Fruit fly (Drosophila melanogaster) whole organism, pupa: ENCODE measurements around the gene CG15014.

Source experiments
- CG10348 ChIP-seq: fragments of 200-800 bp; sonication (Bioruptor generic); IDR thresholded peaks from 2 replicates; pipeline ENCODE4 v1.3.6; 2022; ENCODE audit warnings: missing biosample characterization, missing genetic modification characterization
- CG12605 ChIP-seq: fragments of 200-800 bp; sonication (Bioruptor generic); IDR thresholded peaks from 2 replicates; pipeline ENCODE4 v1.3.6; 2022; ENCODE audit warnings: missing biosample characterization, missing genetic modification characterization
- CG13204 ChIP-seq: fragments of 200-800 bp; sonication (Bioruptor generic); optimal IDR thresholded peaks from 2 replicates; lab custom pipeline; 2018; ENCODE audit warnings: missing biosample characterization, mild to moderate bottlenecking, missing genetic modification characterization, moderate library complexity
- CG15710 ChIP-seq: fragments of 200-800 bp; sonication (Bioruptor generic); optimal IDR thresholded peaks from 2 replicates; lab custom pipeline; 2018; ENCODE audit warnings: missing biosample characterization, mild to moderate bottlenecking, missing genetic modification characterization, moderate library complexity
- CG17806 ChIP-seq: fragments of 200-800 bp; sonication (Bioruptor generic); optimal IDR thresholded peaks from 2 replicates; lab custom pipeline; 2018; ENCODE audit warnings: missing biosample characterization, mild to moderate bottlenecking, missing genetic modification characterization, moderate library complexity
- CG32121 ChIP-seq: fragments of 200-800 bp; sonication (Bioruptor generic); IDR thresholded peaks from 2 replicates; pipeline ENCODE4 v1.3.6; 2022; ENCODE audit warnings: missing biosample characterization, missing genetic modification characterization
- CG8301 ChIP-seq: fragments of 200-800 bp; sonication (Bioruptor generic); optimal IDR thresholded peaks from 2 replicates; lab custom pipeline; 2018; ENCODE audit warnings: missing biosample characterization, mild to moderate bottlenecking, missing genetic modification characterization
- CG9948 ChIP-seq: fragments of 200-800 bp; sonication (Bioruptor generic); optimal IDR thresholded peaks from 2 replicates; lab custom pipeline; 2018; ENCODE audit warnings: missing biosample characterization, mild to moderate bottlenecking, missing genetic modification characterization, moderate library complexity
- EcR ChIP-seq: fragments of 200-800 bp; sonication (Bioruptor generic); optimal IDR thresholded peaks from 3 replicates; lab custom pipeline; 2019; ENCODE audit warnings: missing biosample characterization, missing genetic modification characterization, mild to moderate bottlenecking, moderate library complexity, missing genetic modification reagents
- Snoo ChIP-seq: fragments of 200-800 bp; sonication (Bioruptor generic); optimal IDR thresholded peaks from 3 replicates; lab custom pipeline; 2017; ENCODE audit warnings: missing biosample characterization, mild to moderate bottlenecking, missing genetic modification characterization, inconsistent platforms
- fd96Ca ChIP-seq: fragments of 200-800 bp; sonication (Bioruptor generic); IDR thresholded peaks from 3 replicates; pipeline ENCODE4 v1.3.6; 2022; ENCODE audit warnings: missing biosample characterization, missing genetic modification characterization
- gl ChIP-seq: fragments of 200-800 bp; sonication (Bioruptor generic); optimal IDR thresholded peaks from 2 replicates; lab custom pipeline; 2018; ENCODE audit warnings: missing biosample characterization, mild to moderate bottlenecking, missing genetic modification characterization
- rn ChIP-seq: fragments of 200-800 bp; sonication (Bioruptor generic); IDR thresholded peaks from 2 replicates; pipeline ENCODE4 v1.3.6; 2022; ENCODE audit warnings: missing biosample characterization, missing genetic modification characterization

- TF ChIP-seq CG32121: no peak
- no peak for TF ChIP-seq CG13204 (GFP tag; lab: Kevin White, UChicago)
- TF ChIP-seq gl (tag; lab: Kevin White, UChicago): no peak
- no peak for TF ChIP-seq CG9948
- no peak for TF ChIP-seq fd96Ca (GFP tag; lab: Robert Waterston, UW)
- no peak for TF ChIP-seq CG12605 (GFP tag; lab: Robert Waterston, UW)
- TF ChIP-seq CG10348: no peak
- no peak for TF ChIP-seq CG15710 (tag; lab: Kevin White, UChicago)
- no peak for TF ChIP-seq rn (GFP tag; lab: Robert Waterston, UW)
- TF ChIP-seq CG8301 (tag; lab: Kevin White, UChicago): no peak
- TF ChIP-seq EcR: peak; percentile 3
- no peak for TF ChIP-seq Snoo (tag; lab: Kevin White, UChicago)
- no peak for TF ChIP-seq CG17806 (tag; lab: Kevin White, UChicago)
Measured at dm6 chr3L:4349314-4349713, 27.3 kb upstream of the CG15014 start.
